Worm (Caenorhabditis elegans) whole organism, mixed stage, embryonic: Measurements from ENCODE around the gene nhr-1.

Source experiments
- bed-3 ChIP-seq: fragments of 200-800 bp; sonication (Bioruptor generic); optimal IDR thresholded peaks from 3 replicates; lab custom pipeline; 2018; ENCODE audit warnings: mild to moderate bottlenecking, missing genetic modification characterization, moderate library complexity, missing compliant biosample characterization
- tbx-8 ChIP-seq: fragments of 200-800 bp; sonication (Bioruptor generic); optimal IDR thresholded peaks from 2 replicates; lab custom pipeline; 2018; ENCODE audit warnings: mild to moderate bottlenecking, missing genetic modification characterization, moderate library complexity, missing compliant biosample characterization

ce11 chrX:17486735-17487134, 27.1 kb upstream of the nhr-1 start, which contains the start of gene npr-24:
- TF ChIP-seq tbx-8 (GFP tag; lab: Kevin White, UChicago) (no peak), bed-3 (GFP tag; lab: Kevin White, UChicago) (no peak)
